Worm (Caenorhabditis elegans): Measurements from ENCODE around the gene C16C8.25.

C16C8.25 gene

DNA sequence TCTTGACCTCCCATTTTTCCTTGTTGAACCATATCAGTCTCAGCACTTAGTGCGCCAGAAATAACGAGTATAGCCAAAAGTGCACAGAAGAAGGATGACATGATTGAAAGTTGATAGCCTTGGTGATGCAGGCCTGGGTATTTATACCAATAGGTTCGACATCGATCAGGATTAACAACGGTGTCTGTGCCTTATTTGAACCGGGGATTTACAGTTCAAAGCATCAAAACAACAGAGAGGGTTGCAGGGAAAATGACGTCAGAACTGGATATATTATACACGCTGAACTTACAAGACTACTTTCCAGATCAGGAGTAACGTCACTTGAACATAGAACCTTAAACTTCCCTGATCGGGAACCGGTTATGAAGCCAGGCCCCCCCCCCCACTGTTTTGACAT is 23.3 kb downstream of the C16C8.25 start, which contains the start of gene Y49F6B.12:
Gene Y49F6B.12, minus strand, starts transcription at position 101 of the 400 bp plus-strand sequence.
- TF ChIP-seq sma-9 (GFP tag; optimal IDR thresholded peaks at IDR 0.05) (no peak), sma-9 (tag; optimal IDR thresholded peaks at IDR 0.05) (no peak), ceh-82 (tag; optimal IDR thresholded peaks at IDR 0.05) (no peak), ZK546.5 (tag; optimal IDR thresholded peaks at IDR 0.05) (no peak), peb-1 (tag; optimal IDR thresholded peaks at IDR 0.05) (no peak), nhr-6 (tag; optimal IDR thresholded peaks at IDR 0.05) (no peak), crh-2 (tag; optimal IDR thresholded peaks at IDR 0.05) (no peak), nhr-11 (tag; optimal IDR thresholded peaks at IDR 0.05) (no peak), mbf-1 (tag; optimal IDR thresholded peaks at IDR 0.05) (no peak), unc-39 (tag; optimal IDR thresholded peaks at IDR 0.05) (no peak), nhr-21 (tag; optimal IDR thresholded peaks at IDR 0.05) (no peak), C34F6.9 (tag; optimal IDR thresholded peaks at IDR 0.05) (no peak), sma-3 (GFP tag; optimal IDR thresholded peaks at IDR 0.05) (no peak), dmd-4 (tag; optimal IDR thresholded peaks at IDR 0.05) (no peak), unc-55 (GFP tag; optimal IDR thresholded peaks at IDR 0.05) (no peak), unc-62 (GFP tag; optimal IDR thresholded peaks at IDR 0.05) (no peak), elt-3 (tag; optimal IDR thresholded peaks at IDR 0.05) (no peak), egl-27 (tag; optimal IDR thresholded peaks at IDR 0.05) (no peak), sem-4 (tag; optimal IDR thresholded peaks at IDR 0.05) (no peak), ztf-1 (GFP tag; conservative IDR thresholded peaks at IDR 0.05) (no peak)

DNA sequence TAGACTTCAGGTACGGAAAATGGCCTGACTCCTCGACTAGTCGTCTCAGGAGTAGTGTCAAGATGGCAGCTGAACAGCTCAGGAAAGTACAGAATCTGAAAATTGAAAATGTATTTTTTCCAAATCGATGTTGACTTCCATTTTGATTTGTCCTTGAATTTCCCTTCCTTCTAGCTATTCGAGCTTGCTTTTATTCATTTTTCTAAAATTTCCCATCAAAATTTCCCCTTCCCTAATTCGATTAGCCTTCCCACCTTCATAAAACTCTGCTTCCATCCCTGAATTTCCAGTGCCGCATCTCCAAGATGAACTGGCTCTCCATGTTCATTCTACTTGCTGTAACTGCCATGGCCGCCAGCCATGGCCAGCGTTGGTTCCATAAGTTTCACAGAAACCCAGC is 23.8 kb downstream of the C16C8.25 start, which contains the start of gene Y49F6B.6:
Gene Y49F6B.6, plus strand, starts transcription at position 301 of the 400 bp plus-strand sequence.
- no peak for TF ChIP-seq mdl-1 (tag; optimal IDR thresholded peaks at IDR 0.05)
- no peak for TF ChIP-seq alr-1 (tag; optimal IDR thresholded peaks at IDR 0.05)
- no peak for TF ChIP-seq snpc-4 (tag; optimal IDR thresholded peaks at IDR 0.05)
- TF ChIP-seq nhr-25 (tag; optimal IDR thresholded peaks at IDR 0.05), result no peak
- no peak for TF ChIP-seq ama-1 (optimal IDR thresholded peaks at IDR 0.05)
- TF ChIP-seq mbf-1 (tag; optimal IDR thresholded peaks at IDR 0.05), result no peak

ce11 chrII:3473744-3474143 is 24.7 kb downstream of the C16C8.25 start, which contains the start of gene sdz-32:
sdz-32 (plus strand) TSS chrII:3474044.
- TF ChIP-seq unc-55 (GFP tag; optimal IDR thresholded peaks at IDR 0.05) (no peak), nhr-6 (tag; optimal IDR thresholded peaks at IDR 0.05) (no peak), lin-39 (tag; optimal IDR thresholded peaks at IDR 0.05) (no peak), nhr-237 (tag; optimal IDR thresholded peaks at IDR 0.05) (no peak), egl-27 (tag; optimal IDR thresholded peaks at IDR 0.05) (no peak), lin-13 (GFP tag; optimal IDR thresholded peaks at IDR 0.05) (no peak), sma-3 (GFP tag; optimal IDR thresholded peaks at IDR 0.05) (no peak), ama-1 (optimal IDR thresholded peaks at IDR 0.05) (no peak), nhr-10 (tag; optimal IDR thresholded peaks at IDR 0.05) (no peak), Y55F3AM.14 (GFP tag; optimal IDR thresholded peaks at IDR 0.05) (no peak), gmeb-1 (tag; optimal IDR thresholded peaks at IDR 0.05) (no peak), F13H6.1 (tag; optimal IDR thresholded peaks at IDR 0.05) (no peak), nhr-21 (tag; optimal IDR thresholded peaks at IDR 0.05) (no peak), fos-1 (tag; optimal IDR thresholded peaks at IDR 0.05) (no peak)

ce11 chrII:3476536-3476935 is 27.5 kb downstream of the C16C8.25 start:
- TF ChIP-seq Y55F3AM.14 (GFP tag; optimal IDR thresholded peaks at IDR 0.05) (no peak), elt-3 (tag; optimal IDR thresholded peaks at IDR 0.05) (no peak), snpc-4 (tag; optimal IDR thresholded peaks at IDR 0.05) (no peak), blmp-1 (tag; optimal IDR thresholded peaks at IDR 0.05; ENCODE audit: insufficient read depth) (no peak), nhr-11 (tag; optimal IDR thresholded peaks at IDR 0.05) (no peak), mbf-1 (tag; optimal IDR thresholded peaks at IDR 0.05) (no peak), unc-39 (tag; optimal IDR thresholded peaks at IDR 0.05) (no peak), skn-1 (tag; optimal IDR thresholded peaks at IDR 0.05) (no peak), sma-9 (GFP tag; optimal IDR thresholded peaks at IDR 0.05) (no peak), sma-9 (tag; optimal IDR thresholded peaks at IDR 0.05) (no peak), nhr-129 (tag; optimal IDR thresholded peaks at IDR 0.05) (no peak), ceh-82 (tag; optimal IDR thresholded peaks at IDR 0.05) (no peak), ztf-11 (tag; optimal IDR thresholded peaks at IDR 0.05) (no peak), aly-2 (tag; optimal IDR thresholded peaks at IDR 0.05) (no peak), nhr-12 (tag; optimal IDR thresholded peaks at IDR 0.05) (no peak), nhr-237 (tag; optimal IDR thresholded peaks at IDR 0.05) (no peak), ceh-16 (tag; optimal IDR thresholded peaks at IDR 0.05) (no peak), egl-27 (tag; optimal IDR thresholded peaks at IDR 0.05) (no peak), sem-4 (tag; optimal IDR thresholded peaks at IDR 0.05) (no peak), alr-1 (tag; optimal IDR thresholded peaks at IDR 0.05) (no peak), sma-3 (GFP tag; optimal IDR thresholded peaks at IDR 0.05) (no peak)
